Fruit fly (Drosophila melanogaster) whole organism, adult: Measurements from ENCODE around the gene Cdk12.
A peak's percentile ranks its signal among the peaks of the same experiment; 100 is the strongest.

Experiments
- CG11617 ChIP-seq: fragments of 200-800 bp; sonication (Bioruptor generic); optimal IDR thresholded peaks from 2 replicates; lab custom pipeline; 2017; ENCODE audit warnings: mild to moderate bottlenecking, missing biosample characterization, missing genetic modification reagents, missing genetic modification characterization
- CG12768 ChIP-seq: fragments of 200-800 bp; sonication (Bioruptor generic); optimal IDR thresholded peaks from 2 replicates; lab custom pipeline; 2017; ENCODE audit warnings: missing biosample characterization, missing genetic modification characterization, mild to moderate bottlenecking, moderate library complexity, missing genetic modification reagents
- CG14711 ChIP-seq: fragments of 200-800 bp; sonication (Bioruptor generic); optimal IDR thresholded peaks from 2 replicates; lab custom pipeline; 2018; ENCODE audit warnings: missing biosample characterization, mild to moderate bottlenecking, missing genetic modification characterization, moderate library complexity
- CG1620 ChIP-seq: fragments of 200-800 bp; sonication (Bioruptor generic); optimal IDR thresholded peaks from 2 replicates; lab custom pipeline; 2016; ENCODE audit warnings: missing biosample characterization, missing genetic modification characterization
- CG33017 ChIP-seq: fragments of 200-800 bp; sonication (Bioruptor generic); optimal IDR thresholded peaks from 2 replicates; lab custom pipeline; 2018; ENCODE audit warnings: missing biosample characterization, mild to moderate bottlenecking, missing genetic modification characterization, moderate library complexity
- CG5204 ChIP-seq: fragments of 200-800 bp; sonication (Bioruptor generic); optimal IDR thresholded peaks from 2 replicates; lab custom pipeline; 2016; ENCODE audit warnings: missing biosample characterization, missing genetic modification characterization
- CG7045 ChIP-seq: fragments of 200-800 bp; sonication (Bioruptor generic); optimal IDR thresholded peaks from 2 replicates; lab custom pipeline; 2017; ENCODE audit warnings: missing biosample characterization, mild to moderate bottlenecking, missing genetic modification characterization
- CG7101 ChIP-seq: fragments of 200-800 bp; sonication (Bioruptor generic); optimal IDR thresholded peaks from 2 replicates; lab custom pipeline; 2018; ENCODE audit warnings: missing biosample characterization, mild to moderate bottlenecking, missing genetic modification characterization, moderate library complexity
- Clk ChIP-seq: fragments of 200-800 bp; sonication (Bioruptor generic); optimal IDR thresholded peaks from 2 replicates; lab custom pipeline; 2017; ENCODE audit warnings: missing biosample characterization, missing genetic modification characterization
- Crg-1 ChIP-seq: fragments of 200-800 bp; sonication (Bioruptor generic); optimal IDR thresholded peaks from 2 replicates; lab custom pipeline; 2016; ENCODE audit warnings: missing biosample characterization, missing genetic modification characterization
- Hr96 ChIP-seq: fragments of 200-800 bp; sonication (Bioruptor generic); optimal IDR thresholded peaks from 2 replicates; lab custom pipeline; 2016; ENCODE audit warnings: missing biosample characterization, missing genetic modification characterization
- Mnt ChIP-seq: fragments of 200-800 bp; sonication (Bioruptor generic); optimal IDR thresholded peaks from 2 replicates; lab custom pipeline; 2016; ENCODE audit warnings: missing biosample characterization, mild to moderate bottlenecking, missing genetic modification characterization
- bab1 ChIP-seq: fragments of 200-800 bp; sonication (Bioruptor generic); optimal IDR thresholded peaks from 3 replicates; lab custom pipeline; 2019; ENCODE audit warnings: missing biosample characterization, mild to moderate bottlenecking, missing genetic modification characterization, moderate library complexity
- cic ChIP-seq: fragments of 200-800 bp; sonication (Bioruptor generic); optimal IDR thresholded peaks from 2 replicates; lab custom pipeline; 2017; ENCODE audit warnings: missing biosample characterization, mild to moderate bottlenecking, missing genetic modification characterization, moderate library complexity
- cnc ChIP-seq, 2 experiments: fragments of >200 bp; optimal IDR thresholded peaks; 2 replicates each; lab custom pipeline; 2017
- kay ChIP-seq: fragments of 200-800 bp; sonication (Bioruptor generic); peaks from one replicate; lab custom pipeline; 2016; ENCODE audit warnings: missing biosample characterization, missing genetic modification characterization, borderline replicate concordance
- ovo ChIP-seq: fragments of 200-800 bp; sonication (Bioruptor generic); optimal IDR thresholded peaks from 2 replicates; lab custom pipeline; 2016; ENCODE audit warnings: missing biosample characterization, missing genetic modification characterization
- pad ChIP-seq: fragments of 200-800 bp; sonication (Bioruptor generic); optimal IDR thresholded peaks from 3 replicates; lab custom pipeline; 2017; ENCODE audit warnings: missing biosample characterization, missing genetic modification characterization, mild to moderate bottlenecking, moderate library complexity, missing genetic modification reagents
- tj ChIP-seq: fragments of 200-800 bp; sonication (Bioruptor generic); optimal IDR thresholded peaks from 3 replicates; lab custom pipeline; 2017; ENCODE audit warnings: missing biosample characterization, mild to moderate bottlenecking, missing genetic modification characterization, moderate library complexity
- toe ChIP-seq: fragments of 200-800 bp; sonication (Bioruptor generic); optimal IDR thresholded peaks from 2 replicates; lab custom pipeline; 2016; ENCODE audit warnings: missing biosample characterization, missing genetic modification characterization

Cdk12 gene

DNA sequence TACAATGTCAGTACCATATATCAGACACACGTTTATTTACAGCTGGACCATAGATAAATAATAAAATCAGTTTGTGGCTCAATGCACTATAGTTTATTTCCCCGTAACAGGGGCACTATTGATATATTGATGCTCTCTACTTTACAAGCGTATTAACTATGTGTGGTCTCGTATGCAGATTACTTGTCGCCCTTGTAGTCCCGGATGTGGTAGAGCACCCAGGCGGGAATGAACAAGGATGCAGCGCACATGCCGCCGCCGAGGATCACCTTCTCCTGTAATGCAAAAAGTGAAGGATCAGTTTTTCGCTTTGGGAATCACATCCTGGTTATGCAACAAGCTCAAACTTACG is 22.8 kb downstream of the Cdk12 start:
- TF ChIP-seq CG7045 (GFP tag; lab: Kevin White, UChicago), result no peak
- no peak for TF ChIP-seq kay
- TF ChIP-seq toe, result no peak

DNA sequence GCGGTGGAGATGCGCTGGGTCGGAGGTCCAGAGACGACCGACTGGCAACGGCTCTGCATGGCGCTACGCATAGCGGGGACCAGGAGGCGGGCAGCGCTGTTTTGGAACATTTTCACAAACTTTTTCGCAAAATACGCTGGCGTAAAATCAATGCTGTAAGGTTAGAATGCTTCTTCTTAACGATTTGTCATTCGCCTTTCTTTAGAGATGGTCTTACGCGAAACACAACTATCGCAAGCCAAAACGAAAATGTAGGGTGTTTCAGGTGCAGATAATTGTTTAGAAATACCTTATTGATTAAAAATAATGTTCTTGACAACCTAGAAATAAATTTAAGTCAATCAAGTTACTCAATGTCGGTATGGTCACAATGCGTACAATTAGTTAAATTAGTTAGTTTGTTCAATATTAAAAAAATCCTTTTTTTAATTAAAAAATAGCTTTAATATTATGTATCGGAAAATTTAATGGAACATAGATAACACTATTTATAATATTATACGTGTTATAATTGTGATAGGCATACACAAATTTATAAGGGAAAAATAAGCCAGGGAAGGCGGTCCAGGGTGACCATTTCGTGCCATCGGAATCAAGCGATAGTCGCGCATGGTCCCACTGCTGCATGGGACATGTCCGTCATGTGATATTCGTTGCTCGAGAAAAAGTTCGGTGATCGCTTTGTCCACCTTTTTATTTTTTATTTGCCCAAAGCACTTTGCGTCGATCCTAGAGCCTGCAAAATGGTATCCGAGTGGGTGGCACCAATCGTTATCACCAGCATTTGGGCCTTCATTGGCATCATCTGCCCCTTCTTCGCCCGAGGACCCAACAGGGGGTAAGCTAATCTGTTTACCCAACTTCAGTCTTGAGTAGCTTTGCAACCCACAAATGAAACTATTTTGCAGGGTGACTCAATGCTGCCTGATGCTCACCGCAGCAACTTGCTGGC is 23.4 kb downstream of the Cdk12 start, which contains the start of the genes COX8 and VhaM9.7-b:
Gene COX8 (minus strand): TSS at position 203 of the 952 bp plus-strand sequence.
Gene VhaM9.7-b (plus strand): TSS at position 618 of the 952 bp plus-strand sequence.
- TF ChIP-seq Hr96 (GFP tag; lab: Kevin White, UChicago) (no peak), tj (peak; percentile 30), CG14711 (tag; lab: Kevin White, UChicago) (peak; percentile 47), ovo (peak; percentile 66), CG33017 (tag; lab: Kevin White, UChicago) (no peak), cic (GFP tag; lab: Kevin White, UChicago) (peak; percentile 38), cnc (optimal IDR thresholded peaks at IDR 0.05; lab: Kevin White, UChicago) (no peak), CG5204 (GFP tag; lab: Kevin White, UChicago) (no peak), kay (no peak), pad (peak; percentile 44), Crg-1 (GFP tag; lab: Kevin White, UChicago) (peak; percentile 63), CG7101 (peak; percentile 67), bab1 (GFP tag; lab: Kevin White, UChicago) (peak; percentile 41), CG11617 (GFP tag; lab: Kevin White, UChicago) (peak; percentile 73), CG1620 (peak; percentile 64), toe (no peak), CG7045 (GFP tag; lab: Kevin White, UChicago) (peak; percentile 78), Mnt (GFP tag; lab: Kevin White, UChicago) (peak; percentile 72), Clk (peak; percentile 29), CG12768 (peak; percentile 2)

DNA sequence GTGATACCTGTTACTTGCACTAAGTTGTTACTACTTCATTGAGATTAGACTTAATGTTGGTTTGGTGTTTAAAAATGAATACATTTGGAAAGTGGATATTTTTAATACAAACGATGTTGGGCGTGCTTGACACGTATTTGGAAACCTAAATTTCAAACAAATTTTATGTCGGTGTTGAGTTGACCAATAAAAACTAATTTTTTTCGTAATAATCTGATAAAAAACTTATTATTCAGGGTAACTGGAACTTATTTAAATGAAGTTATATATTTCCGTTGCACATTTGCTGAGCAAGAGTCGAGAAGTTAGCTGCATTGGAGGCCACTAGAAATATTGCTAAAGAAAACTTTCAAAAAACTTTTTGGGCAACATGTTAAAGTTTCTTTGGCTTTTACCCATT is 26.0 kb downstream of the Cdk12 start, which contains the start of gene CG33290:
Gene CG33290 (plus strand): TSS at position 301 of the 400 bp plus-strand sequence.
- TF ChIP-seq CG14711 (tag; lab: Kevin White, UChicago) (no peak), cnc (optimal IDR thresholded peaks at IDR 0.05; lab: Kevin White, UChicago) (no peak), kay (peak; percentile 39)

DNA sequence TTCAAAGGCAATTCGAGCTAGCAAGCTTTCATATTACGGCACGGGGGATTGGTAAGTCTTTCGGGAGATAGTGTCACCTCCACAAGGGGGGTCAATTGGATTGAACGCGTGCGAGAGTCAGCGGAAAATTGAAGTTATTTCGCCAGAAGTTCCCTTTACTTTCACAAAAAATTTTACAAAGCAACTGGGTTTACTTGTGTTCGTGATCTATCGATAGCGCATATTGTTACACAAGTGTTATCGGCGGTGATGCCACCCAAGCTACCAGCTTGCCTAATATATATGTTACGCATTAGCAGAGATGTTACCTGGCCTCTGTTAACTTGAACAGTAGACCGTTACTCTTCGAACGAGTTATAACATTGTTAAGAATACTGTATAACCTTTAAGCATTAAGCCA is 38.6 kb downstream of the Cdk12 start, which contains the start of gene Wnk:
Gene Wnk (minus strand): TSS at position 177 of the 400 bp plus-strand sequence.
- no peak for TF ChIP-seq cnc (optimal IDR thresholded peaks at IDR 0.05; lab: Kevin White, UChicago)
- TF ChIP-seq Crg-1 (GFP tag; lab: Kevin White, UChicago), result no peak
- no peak for TF ChIP-seq CG11617 (GFP tag; lab: Kevin White, UChicago)
- TF ChIP-seq cic (GFP tag; lab: Kevin White, UChicago), result no peak
- TF ChIP-seq bab1 (GFP tag; lab: Kevin White, UChicago), result peak; percentile 50
- TF ChIP-seq CG33017 (tag; lab: Kevin White, UChicago), result no peak
- TF ChIP-seq kay, result no peak

DNA sequence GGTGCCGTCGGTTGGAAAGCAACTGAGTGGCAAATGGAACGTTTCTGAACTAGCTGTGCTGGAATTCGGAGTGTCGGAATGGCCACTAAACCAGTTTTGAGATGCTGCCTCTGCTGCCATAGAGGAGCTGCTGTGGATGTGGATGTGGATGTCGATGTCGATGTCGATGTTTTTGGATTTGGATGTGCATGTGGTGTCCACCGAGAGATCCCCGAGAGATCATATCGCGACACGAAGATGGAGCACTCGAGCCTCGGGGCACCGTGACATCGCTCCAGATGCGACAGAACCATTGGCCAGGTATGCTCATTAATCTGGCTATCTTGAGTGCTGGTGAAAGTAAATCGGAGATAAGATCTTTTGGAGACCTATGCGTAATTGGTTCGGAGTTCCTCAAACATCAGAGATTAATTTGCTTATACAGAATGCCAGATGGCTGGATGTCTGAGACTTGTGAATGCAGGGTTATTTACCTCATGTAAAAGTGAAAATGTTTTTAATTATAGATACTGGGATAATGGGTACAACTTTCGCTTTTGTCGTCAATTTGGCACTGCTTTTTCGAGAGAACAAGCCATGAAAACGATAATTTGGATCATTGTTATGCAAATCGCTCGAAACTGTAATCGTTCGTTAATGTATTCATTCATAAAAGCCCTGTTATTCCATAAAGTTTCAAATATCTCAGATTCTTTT is 42.2 kb downstream of the Cdk12 start, which contains the start of gene CG7173:
Gene CG7173 (minus strand): TSS at position 51 of the 696 bp plus-strand sequence.
- no peak for TF ChIP-seq Crg-1 (GFP tag; lab: Kevin White, UChicago)
- no peak for TF ChIP-seq CG5204 (GFP tag; lab: Kevin White, UChicago)

DNA sequence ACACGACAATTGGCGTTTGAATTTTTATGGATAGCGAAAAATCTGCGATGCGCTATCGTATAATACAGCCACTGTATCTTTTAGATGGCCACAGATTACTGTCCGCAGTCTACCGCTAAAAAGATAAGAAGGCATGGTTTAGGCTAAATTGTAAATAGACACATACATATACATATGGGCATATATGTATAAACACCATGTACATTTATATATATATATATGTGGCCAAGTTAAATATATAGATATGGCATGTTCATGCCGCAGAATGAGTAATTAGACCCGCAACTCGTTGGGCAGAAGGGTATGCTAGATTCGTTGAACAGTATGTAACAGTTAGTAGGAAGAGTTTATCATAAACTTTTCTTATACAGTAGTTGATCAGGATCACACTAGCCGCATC is 46.0 kb downstream of the Cdk12 start, which contains the start of gene CapaR:
Gene CapaR (minus strand): TSS at position 101 of the 400 bp plus-strand sequence.
- no peak for TF ChIP-seq CG7101
- TF ChIP-seq CG33017 (tag; lab: Kevin White, UChicago), result no peak
- TF ChIP-seq bab1 (GFP tag; lab: Kevin White, UChicago), result no peak
- no peak for TF ChIP-seq CG14711 (tag; lab: Kevin White, UChicago)

DNA sequence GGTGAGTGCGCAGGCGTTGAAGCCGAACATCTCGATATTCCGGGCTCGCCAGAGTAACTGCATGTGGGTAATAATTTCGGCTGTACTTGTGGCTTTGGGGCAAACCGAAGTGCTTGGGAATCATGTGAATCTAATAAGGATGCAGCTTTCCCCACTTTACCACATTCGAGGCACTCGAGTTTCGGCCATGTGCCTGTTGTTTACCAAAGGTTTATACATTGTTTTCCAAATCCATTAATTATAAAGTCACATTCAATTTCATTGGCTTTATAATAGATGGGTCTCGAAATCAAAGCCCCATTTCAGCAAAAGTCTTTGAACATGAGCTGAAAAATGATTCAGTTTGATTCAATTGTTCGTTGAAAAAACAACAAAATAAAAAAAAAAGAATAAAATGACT is 49.0 kb downstream of the Cdk12 start, which contains the start of gene CG7634:
Gene CG7634 (plus strand): TSS at position 301 of the 400 bp plus-strand sequence.
- TF ChIP-seq ovo (no peak), kay (no peak), CG11617 (GFP tag; lab: Kevin White, UChicago) (no peak), tj (no peak)
